Worm (Caenorhabditis elegans) whole organism, early embryonic: ENCODE measurements around the gene F25D1.5.

ENCODE experiments used
- aly-1 ChIP-seq: sonication (generic microtip); optimal IDR thresholded peaks from 2 replicates; lab custom pipeline; 2016; ENCODE audit warnings: missing genetic modification characterization, missing compliant biosample characterization
- ama-1 ChIP-seq: fragments of 150-350 bp; optimal IDR thresholded peaks from 2 replicates; lab custom pipeline; 2014
- ets-7 ChIP-seq: sonication (generic microtip); optimal IDR thresholded peaks from 2 replicates; lab custom pipeline; 2016; ENCODE audit warnings: missing genotype, missing genetic modification characterization, missing compliant biosample characterization
- hmg-4 ChIP-seq: fragments of 200-800 bp; sonication (Bioruptor generic); optimal IDR thresholded peaks from 2 replicates; lab custom pipeline; 2018; ENCODE audit warnings: mild to moderate bottlenecking, missing genetic modification characterization, missing compliant biosample characterization
- tbx-11 ChIP-seq: fragments of 200-800 bp; sonication (Bioruptor generic); IDR thresholded peaks from 2 replicates; pipeline ENCODE4 v1.3.6; 2022; ENCODE audit warnings: missing genetic modification characterization, missing compliant biosample characterization

- no peak for TF ChIP-seq aly-1 (tag; lab: Kevin White, UChicago)
- no peak for TF ChIP-seq ama-1
- TF ChIP-seq hmg-4 (GFP tag; lab: Kevin White, UChicago), result no peak
- TF ChIP-seq ets-7 (tag; lab: Kevin White, UChicago), result no peak
- no peak for TF ChIP-seq tbx-11 (GFP tag; lab: Robert Waterston, UW)
Observed at ce11 chrV:10560621-10561020, 14.0 kb upstream of the F25D1.5 start, which contains the start of gene col-152.
